Fruit fly (Drosophila melanogaster) whole organism, embryonic: ENCODE results near the gene Lcp65Aa.

Experiments
- Bdp1 ChIP-seq: fragments of 200-800 bp; sonication (Bioruptor generic); optimal IDR thresholded peaks from 3 replicates; lab custom pipeline; 2016; ENCODE audit warnings: missing biosample characterization, missing genetic modification characterization
- CG10147 ChIP-seq: fragments of 200-800 bp; sonication (Bioruptor generic); optimal IDR thresholded peaks from 2 replicates; lab custom pipeline; 2019; ENCODE audit warnings: missing biosample characterization, mild to moderate bottlenecking, missing genetic modification characterization, moderate library complexity
- CG10543 ChIP-seq: fragments of 200-800 bp; sonication (Bioruptor generic); optimal IDR thresholded peaks from 3 replicates; lab custom pipeline; 2017; ENCODE audit warnings: missing biosample characterization, mild to moderate bottlenecking, missing genetic modification characterization, moderate library complexity
- CG11093 ChIP-seq: fragments of 200-800 bp; sonication (Bioruptor generic); IDR thresholded peaks from 3 replicates; pipeline ENCODE4 v1.3.6; 2022; ENCODE audit warnings: missing biosample characterization, missing genetic modification characterization
- CG11695 ChIP-seq: fragments of 200-800 bp; sonication (Bioruptor generic); IDR thresholded peaks from 3 replicates; pipeline ENCODE4 v1.3.6; 2022; ENCODE audit warnings: missing biosample characterization, missing genetic modification characterization
- CG12104 ChIP-seq: fragments of 200-800 bp; sonication (Bioruptor generic); optimal IDR thresholded peaks from 3 replicates; lab custom pipeline; 2016; ENCODE audit warnings: missing biosample characterization, missing genetic modification characterization
- CG13296 ChIP-seq: fragments of 200-800 bp; sonication (Bioruptor generic); optimal IDR thresholded peaks from 3 replicates; lab custom pipeline; 2018; ENCODE audit warnings: missing biosample characterization, mild to moderate bottlenecking, missing genetic modification characterization
- CG13894 ChIP-seq: fragments of 200-800 bp; sonication (Bioruptor generic); optimal IDR thresholded peaks from 3 replicates; lab custom pipeline; 2018; ENCODE audit warnings: missing biosample characterization, mild to moderate bottlenecking, missing genetic modification characterization, moderate library complexity
- CG15514 ChIP-seq: fragments of 200-800 bp; sonication (Bioruptor generic); optimal IDR thresholded peaks from 3 replicates; lab custom pipeline; 2017; ENCODE audit warnings: missing biosample characterization, missing genetic modification characterization, mild to moderate bottlenecking, moderate library complexity, missing genetic modification reagents
- CG15601 ChIP-seq: fragments of 200-800 bp; sonication (Bioruptor generic); optimal IDR thresholded peaks from 3 replicates; lab custom pipeline; 2019; ENCODE audit warnings: missing biosample characterization, mild to moderate bottlenecking, missing genetic modification characterization, moderate library complexity
- CG1647 ChIP-seq: fragments of 200-800 bp; sonication (Bioruptor generic); optimal IDR thresholded peaks from 3 replicates; lab custom pipeline; 2016; ENCODE audit warnings: missing biosample characterization, missing genetic modification characterization
- CG17359 ChIP-seq: fragments of 200-800 bp; sonication (Bioruptor generic); optimal IDR thresholded peaks from 3 replicates; lab custom pipeline; 2018; ENCODE audit warnings: missing biosample characterization, mild to moderate bottlenecking, missing genetic modification characterization, moderate library complexity
- CG2116 ChIP-seq: fragments of 200-800 bp; sonication (Bioruptor generic); optimal IDR thresholded peaks from 3 replicates; lab custom pipeline; 2018; ENCODE audit warnings: missing biosample characterization, mild to moderate bottlenecking, missing genetic modification characterization
- CG2678 ChIP-seq: fragments of 200-800 bp; sonication (Bioruptor generic); optimal IDR thresholded peaks from 3 replicates; lab custom pipeline; 2019; ENCODE audit warnings: missing biosample characterization, mild to moderate bottlenecking, missing genetic modification characterization, moderate library complexity
- CG3847 ChIP-seq: fragments of 200-800 bp; sonication (Bioruptor generic); IDR thresholded peaks from 2 replicates; pipeline ENCODE4 v1.3.6; 2022; ENCODE audit warnings: missing biosample characterization, missing genetic modification characterization
- CG9215 ChIP-seq: fragments of 200-800 bp; sonication (Bioruptor generic); IDR thresholded peaks from 2 replicates; pipeline ENCODE4 v1.3.6; 2022; ENCODE audit warnings: missing biosample characterization, missing genetic modification characterization
- CG9932 ChIP-seq: fragments of 200-800 bp; sonication (Bioruptor generic); IDR thresholded peaks from 2 replicates; pipeline ENCODE4 v1.3.6; 2022; ENCODE audit warnings: missing biosample characterization, missing genetic modification characterization
- CHES-1-like ChIP-seq: fragments of 200-800 bp; sonication (Bioruptor generic); optimal IDR thresholded peaks from 2 replicates; lab custom pipeline; 2016; ENCODE audit warnings: missing biosample characterization, missing genetic modification characterization
- Dek ChIP-seq: fragments of 200-800 bp; sonication (Bioruptor generic); optimal IDR thresholded peaks from 3 replicates; lab custom pipeline; 2019; ENCODE audit warnings: missing biosample characterization, mild to moderate bottlenecking, missing genetic modification characterization, moderate library complexity
- MESR4 ChIP-seq: fragments of 200-800 bp; sonication (Bioruptor generic); optimal IDR thresholded peaks from 2 replicates; lab custom pipeline; 2018; ENCODE audit warnings: missing biosample characterization, mild to moderate bottlenecking, missing genetic modification characterization, moderate library complexity
- Nf-YC ChIP-seq: fragments of 200-800 bp; optimal IDR thresholded peaks from 3 replicates; lab custom pipeline; 2019; ENCODE audit warnings: missing biosample characterization, mild to moderate bottlenecking, missing genetic modification characterization, moderate library complexity
- Oaz ChIP-seq: fragments of 200-800 bp; sonication (Bioruptor generic); IDR thresholded peaks from 2 replicates; pipeline ENCODE4 v1.3.6; 2022; ENCODE audit warnings: missing biosample characterization, missing genetic modification characterization
- Rfx ChIP-seq: fragments of 200-800 bp; sonication (Bioruptor generic); IDR thresholded peaks from 2 replicates; pipeline ENCODE4 v1.3.6; 2022; ENCODE audit warnings: missing biosample characterization, missing genetic modification characterization
- YL-1 ChIP-seq: fragments of 200-800 bp; sonication (Bioruptor generic); optimal IDR thresholded peaks from 3 replicates; lab custom pipeline; 2017; ENCODE audit warnings: missing biosample characterization, mild to moderate bottlenecking, missing genetic modification characterization
- abd-A ChIP-seq: fragments of 200-800 bp; sonication (Bioruptor generic); optimal IDR thresholded peaks from 3 replicates; lab custom pipeline; 2019; ENCODE audit warnings: missing biosample characterization, mild to moderate bottlenecking, missing genetic modification characterization, moderate library complexity
- ac ChIP-seq: fragments of 200-800 bp; sonication (Bioruptor generic); optimal IDR thresholded peaks from 3 replicates; lab custom pipeline; 2017; ENCODE audit warnings: missing biosample characterization, mild to moderate bottlenecking, missing genetic modification characterization
- amos ChIP-seq: fragments of 200-800 bp; sonication (Bioruptor generic); IDR thresholded peaks from 2 replicates; pipeline ENCODE4 v1.3.6; 2022; ENCODE audit warnings: missing biosample characterization, missing genetic modification characterization; ENCODE audit not compliant: partially characterized antibody
- ap ChIP-seq: fragments of 200-800 bp; sonication (Bioruptor generic); IDR thresholded peaks from 2 replicates; pipeline ENCODE4 v1.3.6; 2022; ENCODE audit warnings: missing biosample characterization, missing genetic modification characterization
- cg ChIP-seq: fragments of 200-800 bp; sonication (Bioruptor generic); optimal IDR thresholded peaks from 3 replicates; lab custom pipeline; 2019; ENCODE audit warnings: missing biosample characterization, mild to moderate bottlenecking, missing genetic modification characterization, moderate library complexity
- chinmo ChIP-seq: fragments of 200-800 bp; sonication (Bioruptor generic); IDR thresholded peaks from 4 replicates; pipeline ENCODE4 v1.3.6; 2022; ENCODE audit warnings: missing biosample characterization, missing genetic modification characterization; ENCODE audit not compliant: partially characterized antibody
- crol ChIP-seq: fragments of 200-800 bp; sonication (Bioruptor generic); IDR thresholded peaks from 2 replicates; pipeline ENCODE4 v1.3.6; 2022; ENCODE audit warnings: missing biosample characterization, missing genetic modification characterization
- dati ChIP-seq: fragments of 200-800 bp; sonication (Bioruptor generic); IDR thresholded peaks from 2 replicates; pipeline ENCODE4 v1.3.6; 2022; ENCODE audit warnings: missing biosample characterization, missing genetic modification characterization
- dmrt99B ChIP-seq: fragments of 200-800 bp; sonication (Bioruptor generic); optimal IDR thresholded peaks from 2 replicates; lab custom pipeline; 2018; ENCODE audit warnings: missing biosample characterization, mild to moderate bottlenecking, missing genetic modification characterization, moderate library complexity
- dpn ChIP-seq, 2 experiments: fragments of 200-800 bp; sonication (Bioruptor generic); optimal IDR thresholded peaks; 3 replicates each; lab custom pipeline; 2016; ENCODE audit warnings: missing biosample characterization in 2 of 2, missing genetic modification characterization in 2 of 2
- grn ChIP-seq: fragments of 200-800 bp; sonication (Bioruptor generic); optimal IDR thresholded peaks from 3 replicates; lab custom pipeline; 2017; ENCODE audit warnings: missing biosample characterization, missing genetic modification characterization
- ham ChIP-seq: fragments of 200-800 bp; sonication (Bioruptor generic); IDR thresholded peaks from 2 replicates; pipeline ENCODE4 v1.3.6; 2022; ENCODE audit warnings: missing biosample characterization, missing genetic modification characterization
- jigr1 ChIP-seq: fragments of 200-800 bp; sonication (Bioruptor generic); IDR thresholded peaks from 3 replicates; pipeline ENCODE4 v1.3.6; 2022; ENCODE audit warnings: missing biosample characterization, missing genetic modification characterization
- lov ChIP-seq, 2 experiments: fragments of 200-800 bp in 1 of 2; fragments of >200 bp in 1 of 2; sonication (Bioruptor generic) in 1 of 2; IDR thresholded peaks in 1 of 2; optimal IDR thresholded peaks in 1 of 2; 2 replicates in 1 of 2; 3 replicates in 1 of 2; pipeline versions ENCODE4 v1.3.6 to Lab custom; 2017 to 2022; ENCODE audit warnings: missing biosample characterization in 1 of 2, missing genetic modification characterization in 1 of 2
- sd ChIP-seq: fragments of 200-800 bp; sonication (Bioruptor generic); optimal IDR thresholded peaks from 3 replicates; lab custom pipeline; 2018; ENCODE audit warnings: missing biosample characterization, mild to moderate bottlenecking, missing genetic modification characterization, moderate library complexity
- sqz ChIP-seq: fragments of 200-800 bp; sonication (Bioruptor generic); optimal IDR thresholded peaks from 3 replicates; lab custom pipeline; 2018; ENCODE audit warnings: missing biosample characterization, mild to moderate bottlenecking, missing genetic modification characterization
- vvl ChIP-seq: fragments of 200-800 bp; sonication (Bioruptor generic); IDR thresholded peaks from 2 replicates; pipeline ENCODE4 v1.3.6; 2022; ENCODE audit warnings: missing biosample characterization, missing genetic modification characterization
- zen2 ChIP-seq: fragments of 200-800 bp; sonication (Bioruptor generic); IDR thresholded peaks from 3 replicates; pipeline ENCODE4 v1.3.6; 2022; ENCODE audit warnings: missing biosample characterization, missing genetic modification characterization; ENCODE audit not compliant: partially characterized antibody

The Lcp65Aa gene

DNA sequence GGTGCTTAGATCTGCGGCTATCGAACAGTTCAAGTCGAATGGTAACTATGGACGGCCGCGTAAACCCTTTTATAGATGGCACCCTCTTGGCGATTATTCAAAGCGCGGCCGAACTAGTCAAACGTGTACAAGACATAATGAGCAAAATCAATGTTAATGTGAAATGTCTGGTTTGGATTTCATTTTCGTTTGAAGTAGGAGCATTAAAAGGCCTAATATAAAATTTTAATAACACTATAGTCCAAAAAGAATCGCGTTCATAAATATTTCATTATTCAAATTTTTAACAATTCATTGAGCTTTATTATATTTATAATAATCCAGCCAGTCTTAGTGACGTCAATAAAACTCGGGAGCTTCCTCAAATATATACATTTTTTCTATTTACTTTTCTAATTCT is 20.2 kb upstream of the Lcp65Aa start, which contains the start of gene Lcp65Ag3:
Gene Lcp65Ag3 (minus strand): TSS at position 46 of the 400 bp plus-strand sequence.
- TF ChIP-seq zen2 (GFP tag; lab: Robert Waterston, UW) (no peak), crol (no peak), CG13894 (tag; lab: Kevin White, UChicago) (peak; percentile 56), dpn (GFP tag; optimal IDR thresholded peaks at IDR 0.05; lab: Kevin White, UChicago) (no peak), vvl (peak; percentile 47), CG11093 (GFP tag; lab: Robert Waterston, UW) (no peak), CG2678 (tag; lab: Kevin White, UChicago) (no peak), CG17359 (tag; lab: Kevin White, UChicago) (no peak), abd-A (tag; lab: Kevin White, UChicago) (peak; percentile 70), CG15514 (no peak), Oaz (GFP tag; lab: Robert Waterston, UW) (no peak), ap (GFP tag; lab: Robert Waterston, UW) (no peak), CG12104 (GFP tag; lab: Kevin White, UChicago) (no peak), cg (no peak), CG2116 (GFP tag; lab: Kevin White, UChicago) (no peak), CG9932 (GFP tag; lab: Robert Waterston, UW) (no peak), Dek (tag; lab: Kevin White, UChicago) (no peak), grn (GFP tag; lab: Kevin White, UChicago) (no peak), jigr1 (no peak), CG1647 (GFP tag; lab: Kevin White, UChicago) (no peak), Nf-YC (tag; lab: Kevin White, UChicago) (no peak), CG10543 (GFP tag; lab: Kevin White, UChicago) (no peak), CG10147 (GFP tag; lab: Kevin White, UChicago) (no peak), CG11695 (GFP tag; lab: Robert Waterston, UW) (no peak), ac (GFP tag; lab: Kevin White, UChicago) (no peak), CG13296 (GFP tag; lab: Kevin White, UChicago) (no peak), dati (GFP tag; lab: Robert Waterston, UW) (no peak), CG15601 (tag; lab: Kevin White, UChicago) (no peak), CG3847 (GFP tag; lab: Robert Waterston, UW) (no peak), CHES-1-like (no peak), ham (GFP tag; lab: Robert Waterston, UW) (no peak), CG9215 (no peak), MESR4 (GFP tag; lab: Kevin White, UChicago) (no peak), Rfx (GFP tag; lab: Robert Waterston, UW) (0 out of 2 replicates have a peak, but pooled peaks have one; percentile 11)

DNA sequence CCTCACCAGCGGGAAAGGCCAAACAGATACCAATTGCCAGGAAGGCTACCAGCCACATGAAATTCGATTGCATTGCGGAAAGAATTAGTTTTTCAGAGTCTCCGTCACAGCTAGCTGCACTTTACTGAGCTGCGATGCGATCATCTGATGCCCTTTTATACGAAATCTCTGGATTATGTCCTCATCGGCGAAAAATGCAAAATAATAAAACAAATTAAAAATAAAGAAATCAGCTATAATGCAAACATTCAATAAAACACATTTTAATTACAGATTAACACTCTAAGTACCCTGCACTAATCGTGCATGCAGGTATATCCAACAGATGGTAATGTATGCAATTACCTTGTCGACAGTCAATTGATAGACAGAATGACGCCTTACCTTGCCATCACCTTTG is 19.1 kb upstream of the Lcp65Aa start, which contains the start of gene Cpr65Au:
Gene Cpr65Au (minus strand): TSS at position 101 of the 400 bp plus-strand sequence.
- TF ChIP-seq YL-1 (GFP tag; lab: Kevin White, UChicago) (no peak), lov (optimal IDR thresholded peaks at IDR 0.05; lab: Kevin White, UChicago) (no peak), lov (GFP tag; IDR thresholded peaks at IDR 0.05; lab: Robert Waterston, UW) (no peak)

DNA sequence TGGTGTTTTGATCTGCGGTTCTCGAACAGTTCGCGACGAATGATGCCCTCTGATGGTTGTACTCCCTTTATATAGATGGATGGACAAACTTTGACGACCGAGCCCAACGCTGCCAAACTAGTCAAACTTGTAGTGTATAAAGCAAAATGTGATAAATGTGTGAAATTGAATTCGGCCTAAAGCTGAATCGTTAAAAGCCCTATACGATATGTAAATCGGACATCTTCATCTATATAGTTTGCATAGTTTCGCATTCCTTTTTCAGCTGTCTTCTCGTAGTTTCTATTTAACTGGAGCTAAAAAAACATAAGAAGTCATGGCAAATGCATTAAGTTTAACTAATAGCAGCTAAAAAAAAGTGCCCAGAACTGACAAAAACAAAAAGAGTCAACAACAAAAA is 17.6 kb upstream of the Lcp65Aa start, which contains the start of gene Lcp65Ag2:
Gene Lcp65Ag2 (minus strand): TSS at position 48 of the 400 bp plus-strand sequence.
- TF ChIP-seq amos (GFP tag; lab: Robert Waterston, UW) = peak; percentile 8; the same call in 1 of the 2 replicates
- TF ChIP-seq abd-A (tag; lab: Kevin White, UChicago) = peak; percentile 18
- TF ChIP-seq chinmo (GFP tag; lab: Robert Waterston, UW) = 0 out of 4 replicates have a peak, but pooled peaks have one; percentile 12
- TF ChIP-seq dmrt99B (tag; lab: Kevin White, UChicago) = no peak
- peak; percentile 96 for TF ChIP-seq CG13894 (tag; lab: Kevin White, UChicago)
- TF ChIP-seq Bdp1 (GFP tag; lab: Kevin White, UChicago) = no peak
- TF ChIP-seq Oaz (GFP tag; lab: Robert Waterston, UW) = no peak
- no peak for TF ChIP-seq grn (GFP tag; lab: Kevin White, UChicago)
- no peak for TF ChIP-seq sqz (GFP tag; lab: Kevin White, UChicago)
- peak; percentile 6 for TF ChIP-seq sd (tag; lab: Kevin White, UChicago)
